Fruit fly (Drosophila melanogaster): ENCODE measurements around the gene CG46412.

The CG46412 gene

DNA sequence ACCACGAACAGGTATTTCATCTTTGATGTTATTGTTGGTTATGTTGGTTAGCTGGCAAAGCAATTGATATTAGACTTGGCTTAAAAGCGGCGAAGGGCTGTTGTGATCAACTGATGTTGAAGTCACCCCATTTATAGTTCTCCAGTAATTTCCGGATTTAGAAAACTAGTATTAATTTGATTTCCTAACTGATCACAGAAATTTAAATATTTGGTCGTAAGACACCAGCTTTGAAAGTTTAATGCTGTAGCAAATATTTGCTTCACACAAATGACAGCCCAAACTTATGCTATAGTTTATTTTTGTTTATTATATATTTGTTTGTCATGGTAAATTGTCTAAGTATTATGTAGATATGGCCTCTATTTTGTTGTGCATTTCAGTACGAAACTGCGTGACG, 18.2 kb upstream of the CG46412 start, which contains the start of gene CG33269:
Gene CG33269 (minus strand): TSS at position 101 of the 400 bp plus-strand sequence.
- no peak for TF ChIP-seq CG3032 (tag; optimal IDR thresholded peaks at IDR 0.05)
- TF ChIP-seq CG11294 (GFP tag; IDR thresholded peaks at IDR 0.05): no peak
- TF ChIP-seq CG3919 (GFP tag; optimal IDR thresholded peaks at IDR 0.05): no peak
- no peak for TF ChIP-seq CG8632 (GFP tag; optimal IDR thresholded peaks at IDR 0.05)
- no peak for TF ChIP-seq CG1621 (tag; optimal IDR thresholded peaks at IDR 0.05)
- TF ChIP-seq salr (GFP tag; optimal IDR thresholded peaks at IDR 0.05): no peak
- TF ChIP-seq Gug (GFP tag; IDR thresholded peaks at IDR 0.05): no peak
- TF ChIP-seq Eip78C (GFP tag): no peak
- TF ChIP-seq fd59A (GFP tag; optimal IDR thresholded peaks at IDR 0.05): no peak
- no peak for TF ChIP-seq CG11902 (GFP tag; optimal IDR thresholded peaks at IDR 0.05)
- no peak for TF ChIP-seq Sox15 (GFP tag; optimal IDR thresholded peaks at IDR 0.05)
- TF ChIP-seq CG11762 (GFP tag; optimal IDR thresholded peaks at IDR 0.05; ENCODE audit: insufficient read depth): no peak
- no peak for TF ChIP-seq Hr4 (GFP tag; optimal IDR thresholded peaks at IDR 0.05)

DNA sequence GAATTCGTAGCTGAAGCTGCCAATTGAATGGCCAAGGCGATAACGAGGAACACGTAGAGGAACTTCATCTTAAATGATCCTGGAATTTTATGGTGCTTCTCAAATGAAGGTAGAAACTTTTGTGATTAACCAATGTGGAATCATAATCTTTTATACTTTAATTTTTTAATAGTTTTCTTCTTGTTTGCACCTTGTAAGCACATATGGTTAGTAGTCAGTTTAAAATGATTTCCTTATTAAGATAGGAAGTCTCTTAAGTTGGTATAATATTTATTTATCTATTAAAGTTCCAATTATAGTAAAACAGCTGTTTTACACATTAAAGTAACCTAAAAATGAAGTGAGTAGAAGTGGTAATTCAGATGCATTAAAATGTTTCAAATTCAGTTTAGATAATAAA, 17.0 kb upstream of the CG46412 start, which contains the start of gene CG43391:
Gene CG43391 (minus strand): TSS at position 101 of the 400 bp plus-strand sequence.
- TF ChIP-seq Hr38 (GFP tag; optimal IDR thresholded peaks at IDR 0.05): no peak
- TF ChIP-seq CG16779 (tag; optimal IDR thresholded peaks at IDR 0.05): no peak
- TF ChIP-seq CG31627 (GFP tag; optimal IDR thresholded peaks at IDR 0.05): no peak
- no peak for TF ChIP-seq CG15336 (GFP tag; IDR thresholded peaks at IDR 0.05)
- TF ChIP-seq CG10631 (GFP tag; optimal IDR thresholded peaks at IDR 0.05): no peak
- TF ChIP-seq achi (GFP tag; optimal IDR thresholded peaks at IDR 0.05): no peak
- no peak for TF ChIP-seq CG8119 (GFP tag; IDR thresholded peaks at IDR 0.05)
- TF ChIP-seq CG6854 (GFP tag; optimal IDR thresholded peaks at IDR 0.05): no peak
- TF ChIP-seq net (GFP tag; optimal IDR thresholded peaks at IDR 0.05): no peak

DNA sequence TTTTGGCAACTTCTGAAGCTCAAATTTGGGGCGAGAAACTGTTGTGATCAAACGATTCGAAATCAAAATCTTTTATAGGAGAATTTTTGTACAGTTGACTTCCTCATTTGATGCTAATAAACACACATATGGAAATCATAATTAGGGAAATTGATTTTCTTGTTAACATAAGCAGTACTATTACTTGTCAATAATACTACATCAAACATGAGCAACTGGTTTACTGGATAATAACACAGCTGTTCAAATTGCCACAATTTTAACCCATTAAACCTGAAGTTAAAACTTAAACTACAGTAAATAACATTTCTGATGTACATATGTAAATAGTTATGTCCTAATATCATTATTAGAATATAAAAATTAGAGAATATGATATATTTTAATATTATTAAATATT, 16.0 kb upstream of the CG46412 start, which contains the start of gene CG43390:
Gene CG43390 (minus strand): TSS at position 32 of the 400 bp plus-strand sequence.
- TF ChIP-seq Smox (GFP tag; optimal IDR thresholded peaks at IDR 0.05) (no peak), Hr38 (GFP tag; optimal IDR thresholded peaks at IDR 0.05) (no peak), fd85E (GFP tag; optimal IDR thresholded peaks at IDR 0.05) (no peak), fkh (GFP tag; optimal IDR thresholded peaks at IDR 0.05) (peak; percentile 46), Gug (GFP tag; IDR thresholded peaks at IDR 0.05) (no peak), CG10631 (GFP tag; optimal IDR thresholded peaks at IDR 0.05) (no peak), net (GFP tag; optimal IDR thresholded peaks at IDR 0.05) (no peak)

DNA sequence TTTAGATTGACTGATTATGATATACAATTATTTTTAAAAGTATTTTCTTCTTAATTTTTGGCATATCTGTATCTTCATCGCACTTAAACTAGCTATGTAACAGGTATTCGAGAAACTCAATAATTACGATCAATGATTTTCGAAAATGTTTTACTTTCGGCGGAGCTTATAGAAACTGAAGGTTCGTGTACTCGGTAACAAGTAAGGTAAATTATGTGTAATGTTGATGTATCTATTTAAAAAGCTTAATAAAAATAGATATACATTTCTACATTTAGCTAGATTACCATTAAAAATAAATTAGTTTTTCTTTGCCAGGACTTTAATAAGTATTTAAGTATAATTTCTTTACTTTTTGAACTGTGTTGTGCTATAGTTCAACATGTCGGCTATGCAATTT, 15.0 kb upstream of the CG46412 start:
- no peak for TF ChIP-seq eg (GFP tag; IDR thresholded peaks at IDR 0.05)
- TF ChIP-seq Sox102F (GFP tag; optimal IDR thresholded peaks at IDR 0.05): no peak
- no peak for TF ChIP-seq achi (GFP tag; optimal IDR thresholded peaks at IDR 0.05)
- TF ChIP-seq spab (GFP tag; optimal IDR thresholded peaks at IDR 0.05): no peak
- no peak for TF ChIP-seq CG7368 (GFP tag; optimal IDR thresholded peaks at IDR 0.05)
- no peak for TF ChIP-seq CG6276 (GFP tag; optimal IDR thresholded peaks at IDR 0.05)
- TF ChIP-seq dac (GFP tag; optimal IDR thresholded peaks at IDR 0.05): no peak
- no peak for TF ChIP-seq CG10669 (GFP tag; optimal IDR thresholded peaks at IDR 0.05)
- no peak for TF ChIP-seq fkh (GFP tag; optimal IDR thresholded peaks at IDR 0.05)
- no peak for TF ChIP-seq pdm3 (GFP tag; optimal IDR thresholded peaks at IDR 0.05)
- no peak for TF ChIP-seq svp (GFP tag)
- no peak for TF ChIP-seq cyc (GFP tag; optimal IDR thresholded peaks at IDR 0.05)
- TF ChIP-seq CG8119 (GFP tag; IDR thresholded peaks at IDR 0.05): no peak
- TF ChIP-seq Hr39 (GFP tag; optimal IDR thresholded peaks at IDR 0.05): no peak
- TF ChIP-seq topi (GFP tag; optimal IDR thresholded peaks at IDR 0.05): no peak
- TF ChIP-seq Ets21C (GFP tag; optimal IDR thresholded peaks at IDR 0.05): no peak
- no peak for TF ChIP-seq Hr4 (GFP tag; optimal IDR thresholded peaks at IDR 0.05)
- TF ChIP-seq Hr38 (GFP tag; optimal IDR thresholded peaks at IDR 0.05): no peak
